Worm (Caenorhabditis elegans) whole organism, late embryonic: ENCODE results near the gene srh-138.

Experiments used
- K09A11.1 ChIP-seq: sonication (generic microtip); optimal IDR thresholded peaks from 2 replicates; lab custom pipeline; 2017; ENCODE audit warnings: antibody characterized with exemption, mild to moderate bottlenecking, missing genetic modification characterization, missing compliant biosample characterization; ENCODE audit not compliant: insufficient read depth
- T23F11.4 ChIP-seq: fragments of 200-800 bp; sonication (Bioruptor generic); optimal IDR thresholded peaks from 2 replicates; lab custom pipeline; 2018; ENCODE audit warnings: mild to moderate bottlenecking, missing genetic modification characterization, missing compliant biosample characterization
- ahr-1 ChIP-seq: sonication (generic microtip); optimal IDR thresholded peaks from 2 replicates; lab custom pipeline; 2016; ENCODE audit warnings: missing genetic modification characterization, missing compliant biosample characterization
- ama-1 ChIP-seq: fragments of 150-350 bp; optimal IDR thresholded peaks from 2 replicates; lab custom pipeline; 2014
- ceh-19 ChIP-seq: fragments of 200-800 bp; sonication (Bioruptor generic); optimal IDR thresholded peaks from 2 replicates; lab custom pipeline; 2018; ENCODE audit warnings: mild to moderate bottlenecking, missing genetic modification characterization, missing compliant biosample characterization
- ceh-2 ChIP-seq: sonication (generic microtip); optimal IDR thresholded peaks from 2 replicates; lab custom pipeline; 2016; ENCODE audit warnings: missing genotype, missing genetic modification characterization, missing compliant biosample characterization
- ceh-30 ChIP-seq: fragments of 150-350 bp; optimal IDR thresholded peaks from 2 replicates; lab custom pipeline; 2014; ENCODE audit warnings: missing biosample characterization, missing genetic modification characterization
- ceh-31 ChIP-seq: sonication (generic microtip); optimal IDR thresholded peaks from 2 replicates; lab custom pipeline; 2016; ENCODE audit warnings: missing genetic modification characterization, missing compliant biosample characterization
- ceh-45 ChIP-seq: fragments of 200-800 bp; sonication (Bioruptor generic); IDR thresholded peaks from 2 replicates; pipeline ENCODE4 v1.3.6; 2022; ENCODE audit warnings: missing genetic modification reagents, missing genetic modification characterization, missing compliant biosample characterization
- ceh-48 ChIP-seq: sonication (generic microtip); optimal IDR thresholded peaks from 2 replicates; lab custom pipeline; 2016; ENCODE audit warnings: missing genetic modification characterization, inconsistent platforms, missing compliant biosample characterization
- ceh-6 ChIP-seq: fragments of 200-800 bp; sonication (Bioruptor generic); optimal IDR thresholded peaks from 2 replicates; lab custom pipeline; 2018; ENCODE audit warnings: mild to moderate bottlenecking, missing genetic modification characterization, missing compliant biosample characterization
- ceh-9 ChIP-seq: sonication (generic microtip); optimal IDR thresholded peaks from 2 replicates; lab custom pipeline; 2016; ENCODE audit warnings: mild to moderate bottlenecking, missing genetic modification characterization, inconsistent platforms, missing compliant biosample characterization
- dve-1 ChIP-seq: sonication (generic microtip); optimal IDR thresholded peaks from 2 replicates; lab custom pipeline; 2017; ENCODE audit warnings: antibody characterized with exemption, mild to moderate bottlenecking, missing genetic modification characterization, missing compliant biosample characterization
- eyg-1 ChIP-seq: sonication (generic microtip); optimal IDR thresholded peaks from 2 replicates; lab custom pipeline; 2016; ENCODE audit warnings: missing genotype, missing genetic modification characterization, missing compliant biosample characterization
- fax-1 ChIP-seq: sonication (generic microtip); optimal IDR thresholded peaks from 2 replicates; lab custom pipeline; 2016; ENCODE audit warnings: missing genotype, missing genetic modification characterization, missing compliant biosample characterization
- hlh-13 ChIP-seq: fragments of 200-800 bp; sonication (Bioruptor generic); optimal IDR thresholded peaks from 2 replicates; lab custom pipeline; 2018; ENCODE audit warnings: mild to moderate bottlenecking, missing genetic modification characterization, missing compliant biosample characterization
- hlh-15 ChIP-seq: sonication (generic microtip); optimal IDR thresholded peaks from 2 replicates; lab custom pipeline; 2016; ENCODE audit warnings: missing genetic modification characterization, missing compliant biosample characterization
- lim-6 ChIP-seq: sonication (generic microtip); optimal IDR thresholded peaks from 2 replicates; lab custom pipeline; 2016; ENCODE audit warnings: missing genetic modification characterization, missing compliant biosample characterization
- madf-2 ChIP-seq: sonication (generic microtip); optimal IDR thresholded peaks from 2 replicates; lab custom pipeline; 2017; ENCODE audit warnings: missing genetic modification characterization, missing compliant biosample characterization
- mec-3 ChIP-seq: sonication (generic microtip); optimal IDR thresholded peaks from 2 replicates; lab custom pipeline; 2016; ENCODE audit warnings: borderline replicate concordance, missing genetic modification characterization, missing compliant biosample characterization
- nfya-1 ChIP-seq: sonication (generic microtip); optimal IDR thresholded peaks from 2 replicates; lab custom pipeline; 2017; ENCODE audit warnings: missing genetic modification characterization, mild to moderate bottlenecking, missing compliant biosample characterization, antibody characterized with exemption, moderate library complexity
- nhr-11 ChIP-seq: fragments of 150-350 bp; optimal IDR thresholded peaks from 2 replicates; lab custom pipeline; 2014; ENCODE audit warnings: missing biosample characterization, missing genetic modification characterization
- npax-4 ChIP-seq: sonication (generic microtip); optimal IDR thresholded peaks from 2 replicates; lab custom pipeline; 2016; ENCODE audit warnings: missing genetic modification characterization, missing compliant biosample characterization
- pat-9 ChIP-seq: fragments of 200-800 bp; sonication (Bioruptor generic); optimal IDR thresholded peaks from 2 replicates; lab custom pipeline; 2018; ENCODE audit warnings: mild to moderate bottlenecking, missing genetic modification characterization, moderate library complexity, missing compliant biosample characterization
- pha-2 ChIP-seq: sonication (generic microtip); optimal IDR thresholded peaks from 2 replicates; lab custom pipeline; 2017; ENCODE audit warnings: mild to moderate bottlenecking, missing genetic modification characterization, missing compliant biosample characterization
- pha-4 ChIP-seq: fragments of 150-350 bp; optimal IDR thresholded peaks from 2 replicates; lab custom pipeline; 2018; ENCODE audit warnings: missing biosample characterization, missing genetic modification reagents, missing genetic modification characterization
- pqm-1 ChIP-seq: sonication (generic microtip); optimal IDR thresholded peaks from 2 replicates; lab custom pipeline; 2016; ENCODE audit warnings: missing genetic modification characterization, missing compliant biosample characterization
- pros-1 ChIP-seq: fragments of 150-350 bp; optimal IDR thresholded peaks from 2 replicates; lab custom pipeline; 2014; ENCODE audit warnings: missing biosample characterization, missing genetic modification reagents, missing genetic modification characterization
- sdc-2 ChIP-seq: sonication (generic microtip); optimal IDR thresholded peaks from 2 replicates; lab custom pipeline; 2016; ENCODE audit warnings: missing genotype, missing genetic modification characterization, missing compliant biosample characterization
- sox-4 ChIP-seq: sonication (generic microtip); optimal IDR thresholded peaks from 2 replicates; lab custom pipeline; 2017; ENCODE audit warnings: mild to moderate bottlenecking, missing genetic modification characterization, inconsistent platforms, missing compliant biosample characterization
- tbx-2 ChIP-seq: sonication (generic microtip); optimal IDR thresholded peaks from 2 replicates; lab custom pipeline; 2016; ENCODE audit warnings: missing genetic modification characterization, missing compliant biosample characterization
- tbx-7 ChIP-seq: sonication (generic microtip); optimal IDR thresholded peaks from 2 replicates; lab custom pipeline; 2016; ENCODE audit warnings: missing genotype, missing genetic modification characterization, missing compliant biosample characterization
- unc-3 ChIP-seq, 2 experiments: fragments of 200-800 bp in 1 of 2; sonication (Bioruptor generic) in 1 of 2; sonication (generic microtip) in 1 of 2; conservative IDR thresholded peaks in 1 of 2; optimal IDR thresholded peaks in 1 of 2; 2 replicates each; pipeline versions ENCODE4 v1.3.6 to Lab custom; 2016 to 2022; ENCODE audit warnings: missing compliant biosample characterization in 2 of 2, missing genetic modification characterization in 2 of 2, missing genetic modification reagents in 1 of 2
- unc-42 ChIP-seq: sonication (generic microtip); optimal IDR thresholded peaks from 2 replicates; lab custom pipeline; 2016; ENCODE audit warnings: missing genotype, missing genetic modification characterization, missing compliant biosample characterization
- unc-86 ChIP-seq: sonication (generic microtip); optimal IDR thresholded peaks from 2 replicates; lab custom pipeline; 2016; ENCODE audit warnings: missing genetic modification characterization, missing compliant biosample characterization
- ztf-16 ChIP-seq: sonication (generic microtip); optimal IDR thresholded peaks from 2 replicates; lab custom pipeline; 2017; ENCODE audit warnings: missing genetic modification characterization, missing compliant biosample characterization

Gene srh-138

ce11 chrV:16429503-16429902, 41.3 kb downstream of the srh-138 start, which contains the start of gene F26D2.10:
Gene F26D2.10, minus strand, starts transcription at chrV:16429603.
- TF ChIP-seq unc-3 (GFP tag; conservative IDR thresholded peaks at IDR 0.05; lab: Robert Waterston, UW) = no peak
- no peak for TF ChIP-seq unc-3 (tag; optimal IDR thresholded peaks at IDR 0.05; lab: Kevin White, UChicago)
- no peak for TF ChIP-seq ztf-16
- no peak for TF ChIP-seq ceh-30
- no peak for TF ChIP-seq tbx-7 (tag; lab: Kevin White, UChicago)
- TF ChIP-seq npax-4 = no peak
- no peak for TF ChIP-seq ahr-1 (tag; lab: Kevin White, UChicago)
- TF ChIP-seq lim-6 = no peak

ce11 chrV:16424428-16424827, 46.4 kb downstream of the srh-138 start, which contains the start of gene srw-29:
Gene srw-29, minus strand, starts transcription at chrV:16424528.
- TF ChIP-seq sdc-2 (no peak), nfya-1 (tag; lab: Kevin White, UChicago) (no peak), unc-86 (tag; lab: Kevin White, UChicago) (no peak), ceh-6 (GFP tag; lab: Kevin White, UChicago) (no peak), hlh-15 (tag; lab: Kevin White, UChicago) (no peak), ceh-9 (tag; lab: Kevin White, UChicago) (no peak), mec-3 (tag; lab: Kevin White, UChicago) (no peak), T23F11.4 (no peak), ceh-2 (tag; lab: Kevin White, UChicago) (no peak), fax-1 (tag; lab: Kevin White, UChicago) (no peak), hlh-13 (GFP tag; lab: Kevin White, UChicago) (no peak), unc-42 (tag; lab: Kevin White, UChicago) (no peak), pha-4 (tag; lab: Kevin White, UChicago) (no peak), tbx-2 (tag; lab: Kevin White, UChicago) (no peak), ceh-45 (GFP tag; lab: Robert Waterston, UW) (no peak), sox-4 (tag; lab: Kevin White, UChicago) (no peak)

- TF ChIP-seq tbx-2 (tag; lab: Kevin White, UChicago) = no peak
- no peak for TF ChIP-seq madf-2 (tag; lab: Kevin White, UChicago)
- TF ChIP-seq lim-6 = no peak
- TF ChIP-seq hlh-13 (GFP tag; lab: Kevin White, UChicago) = no peak
- no peak for TF ChIP-seq unc-3 (GFP tag; conservative IDR thresholded peaks at IDR 0.05; lab: Robert Waterston, UW)
- no peak for TF ChIP-seq unc-3 (tag; optimal IDR thresholded peaks at IDR 0.05; lab: Kevin White, UChicago)
- TF ChIP-seq eyg-1 (tag; lab: Kevin White, UChicago) = no peak
- no peak for TF ChIP-seq pros-1 (tag; lab: Kevin White, UChicago)
- no peak for TF ChIP-seq dve-1 (tag; lab: Kevin White, UChicago)
- no peak for TF ChIP-seq ama-1 (lab: Kevin White, UChicago)
- no peak for TF ChIP-seq ceh-6 (GFP tag; lab: Kevin White, UChicago)
- TF ChIP-seq pqm-1 (tag; lab: Kevin White, UChicago) = no peak
- no peak for TF ChIP-seq nhr-11 (tag; lab: Kevin White, UChicago)
- TF ChIP-seq pha-4 (tag; lab: Kevin White, UChicago) = no peak
- no peak for TF ChIP-seq ceh-48 (tag; lab: Kevin White, UChicago)
- no peak for TF ChIP-seq K09A11.1 (tag; lab: Kevin White, UChicago)
- TF ChIP-seq ceh-31 (tag; lab: Kevin White, UChicago) = no peak
- TF ChIP-seq unc-86 (tag; lab: Kevin White, UChicago) = no peak
- no peak for TF ChIP-seq pha-2 (tag; lab: Kevin White, UChicago)
- no peak for TF ChIP-seq pat-9
- TF ChIP-seq nfya-1 (tag; lab: Kevin White, UChicago) = no peak
These were observed 50.1 kb downstream of the srh-138 start, which contains the start of gene srw-48 for ce11 chrV:16420696-16421095. Gene srw-48, plus strand, starts transcription at chrV:16420996.

ce11 chrV:16419769-16420168, 51.0 kb downstream of the srh-138 start, which contains the start of gene F26D2.16:
Gene F26D2.16, minus strand, starts transcription at chrV:16419869.
- no peak for TF ChIP-seq ceh-19 (GFP tag; lab: Kevin White, UChicago)
